Fruit fly (Drosophila melanogaster): ENCODE measurements around the gene CG17154.

CG17154 gene

dm6 chr3L:12040313-12040924 lies 48.0 kb upstream of the CG17154 start (continued):
- TF ChIP-seq CG34406 (GFP tag; optimal IDR thresholded peaks at IDR 0.05) (peak; percentile 1), Lpt (GFP tag; optimal IDR thresholded peaks at IDR 0.05) (peak; percentile 63), achi (GFP tag; optimal IDR thresholded peaks at IDR 0.05) (peak; percentile 38), CG16779 (tag; optimal IDR thresholded peaks at IDR 0.05) (no peak), fd85E (GFP tag; optimal IDR thresholded peaks at IDR 0.05) (no peak), CG10669 (GFP tag; optimal IDR thresholded peaks at IDR 0.05) (no peak), CG3919 (GFP tag; optimal IDR thresholded peaks at IDR 0.05) (no peak), CG1621 (tag; optimal IDR thresholded peaks at IDR 0.05) (peak; percentile 78), Ets96B (tag; optimal IDR thresholded peaks at IDR 0.05) (no peak), dsx (GFP tag; optimal IDR thresholded peaks at IDR 0.05; ENCODE audit: poor library complexity, severe bottlenecking) (peak; percentile 68), pdm3 (GFP tag; optimal IDR thresholded peaks at IDR 0.05) (no peak), Gug (GFP tag; IDR thresholded peaks at IDR 0.05) (no peak), CG11902 (GFP tag; optimal IDR thresholded peaks at IDR 0.05) (no peak), cyc (GFP tag; optimal IDR thresholded peaks at IDR 0.05) (no peak), CG10631 (GFP tag; optimal IDR thresholded peaks at IDR 0.05) (no peak)

dm6 chr3L:12042087-12042486 lies 46.3 kb upstream of the CG17154 start, which contains the start of gene CG6793:
CG6793 (plus strand) TSS chr3L:12042387.
- TF ChIP-seq pdm3 (GFP tag; optimal IDR thresholded peaks at IDR 0.05) = no peak

- TF ChIP-seq CG8632 (GFP tag; optimal IDR thresholded peaks at IDR 0.05) (no peak), OdsH (GFP tag; optimal IDR thresholded peaks at IDR 0.05) (no peak), CG10631 (GFP tag; optimal IDR thresholded peaks at IDR 0.05) (no peak), CG10669 (GFP tag; optimal IDR thresholded peaks at IDR 0.05) (no peak), Hr4 (GFP tag; optimal IDR thresholded peaks at IDR 0.05) (no peak), Blimp-1 (GFP tag; optimal IDR thresholded peaks at IDR 0.05) (no peak), Eip75B (GFP tag; optimal IDR thresholded peaks at IDR 0.05) (no peak)
These were observed 44.1 kb upstream of the CG17154 start, which contains the start of gene CG43638 for dm6 chr3L:12044279-12044678. CG43638 (plus strand) TSS chr3L:12044579.

dm6 chr3L:12045443-12045842 lies 43.0 kb upstream of the CG17154 start:
- TF ChIP-seq fkh (GFP tag; optimal IDR thresholded peaks at IDR 0.05) (peak; percentile 95), dsx (GFP tag; optimal IDR thresholded peaks at IDR 0.05; ENCODE audit: poor library complexity, severe bottlenecking) (no peak), CG6792 (GFP tag; optimal IDR thresholded peaks at IDR 0.05) (no peak), Eip93F (GFP tag; optimal IDR thresholded peaks at IDR 0.05) (no peak)

dm6 chr3L:12049597-12050311 lies 38.7 kb upstream of the CG17154 start:
- TF ChIP-seq fkh (GFP tag; optimal IDR thresholded peaks at IDR 0.05) (peak; percentile 51), CG8119 (GFP tag; IDR thresholded peaks at IDR 0.05) (no peak), Lpt (GFP tag; optimal IDR thresholded peaks at IDR 0.05) (no peak), achi (GFP tag; optimal IDR thresholded peaks at IDR 0.05) (no peak), Met (GFP tag; optimal IDR thresholded peaks at IDR 0.05) (no peak), CG6163 (GFP tag; IDR thresholded peaks at IDR 0.05) (0 out of 3 replicates have a peak, but pooled peaks have one; percentile 22), vri (GFP tag; optimal IDR thresholded peaks at IDR 0.05) (peak; percentile 25), CG11762 (GFP tag; optimal IDR thresholded peaks at IDR 0.05; ENCODE audit: insufficient read depth) (no peak), ss (GFP tag; optimal IDR thresholded peaks at IDR 0.05) (no peak), salr (GFP tag; optimal IDR thresholded peaks at IDR 0.05) (no peak), CG32006 (GFP tag; optimal IDR thresholded peaks at IDR 0.05) (no peak), CG6276 (GFP tag; optimal IDR thresholded peaks at IDR 0.05) (no peak)

All from whole organism, prepupa.